Worm (Caenorhabditis elegans) whole organism, L4 larva: Measurements from ENCODE around the gene fbxa-151.

ENCODE experiments used
- egl-27 ChIP-seq: sonication (generic microtip); optimal IDR thresholded peaks from 3 replicates; lab custom pipeline; 2017; ENCODE audit warnings: missing biosample characterization, missing genetic modification reagents, missing genetic modification characterization
- tag-97 ChIP-seq: fragments of 200-800 bp; sonication (Bioruptor generic); IDR thresholded peaks from 2 replicates; pipeline ENCODE4 v1.3.6; 2022; ENCODE audit warnings: missing genetic modification characterization, missing compliant biosample characterization

- TF ChIP-seq tag-97 (GFP tag; lab: Robert Waterston, UW) (no peak), egl-27 (tag; lab: Kevin White, UChicago) (no peak)
These were observed 40.4 kb downstream of the fbxa-151 start for ce11 chrIII:1226256-1226655.
